Fruit fly (Drosophila melanogaster): Measurements from ENCODE around the gene CG3618.
A peak's percentile ranks its signal among the peaks of the same experiment; 100 is the strongest.

The CG3618 gene

dm6 chr3L:20837831-20838301, 22.0 kb upstream of the CG3618 start (continued):
- TF ChIP-seq Ravus (GFP tag; IDR thresholded peaks at IDR 0.05) (no peak), CG7987 (GFP tag; optimal IDR thresholded peaks at IDR 0.05) (no peak), CG10543 (GFP tag; optimal IDR thresholded peaks at IDR 0.05) (peak; percentile 38), gem (tag; optimal IDR thresholded peaks at IDR 0.05) (no peak), HLH4C (GFP tag; IDR thresholded peaks at IDR 0.05; ENCODE audit: partially characterized antibody) (no peak), dpn (GFP tag; optimal IDR thresholded peaks at IDR 0.05) (no peak), CkIIα-i1 (GFP tag; IDR thresholded peaks at IDR 0.05) (no peak), Rx (GFP tag; IDR thresholded peaks at IDR 0.05) (no peak), C15 (GFP tag; IDR thresholded peaks at IDR 0.05) (no peak), CG3995 (GFP tag; optimal IDR thresholded peaks at IDR 0.05) (no peak), gt (GFP tag; IDR thresholded peaks at IDR 0.05) (no peak), CG9437 (GFP tag; optimal IDR thresholded peaks at IDR 0.05) (peak; percentile 29), sc (optimal IDR thresholded peaks at IDR 0.05) (no peak), sc (GFP tag; optimal IDR thresholded peaks at IDR 0.05) (no peak), CG17568 (GFP tag; optimal IDR thresholded peaks at IDR 0.05) (no peak), CG18599 (GFP tag; optimal IDR thresholded peaks at IDR 0.05) (peak; percentile 17), Vsx1 (GFP tag; optimal IDR thresholded peaks at IDR 0.05) (peak; percentile 24), NFAT (GFP tag; IDR thresholded peaks at IDR 0.05) (peak; percentile 14; the same call in 1 of the 2 replicates), Atf-2 (GFP tag; optimal IDR thresholded peaks at IDR 0.05) (no peak), cato (GFP tag; optimal IDR thresholded peaks at IDR 0.05; ENCODE audit: borderline replicate concordance) (no peak), Deaf1 (tag; optimal IDR thresholded peaks at IDR 0.05) (peak; percentile 70), CG15696 (tag; optimal IDR thresholded peaks at IDR 0.05) (no peak), kay (GFP tag; optimal IDR thresholded peaks at IDR 0.05) (no peak), en (GFP tag; optimal IDR thresholded peaks at IDR 0.05) (no peak), CG3847 (GFP tag; IDR thresholded peaks at IDR 0.05) (no peak), CG12299 (tag; optimal IDR thresholded peaks at IDR 0.05) (no peak), slbo (GFP tag; IDR thresholded peaks at IDR 0.05) (no peak), exex (tag; optimal IDR thresholded peaks at IDR 0.05) (peak; percentile 66), pfk (GFP tag; optimal IDR thresholded peaks at IDR 0.05) (no peak), al (GFP tag; IDR thresholded peaks at IDR 0.05) (no peak), Meics (GFP tag; optimal IDR thresholded peaks at IDR 0.05) (no peak), bbx (GFP tag; IDR thresholded peaks at IDR 0.05; ENCODE audit: partially characterized antibody) (no peak), fd102C (GFP tag; optimal IDR thresholded peaks at IDR 0.05) (no peak), ap (GFP tag; IDR thresholded peaks at IDR 0.05) (no peak), CG8290 (GFP tag; optimal IDR thresholded peaks at IDR 0.05) (no peak), CG8290 (tag; optimal IDR thresholded peaks at IDR 0.05) (peak in 1 of 2 experiments; percentile 1), CG4328 (GFP tag; optimal IDR thresholded peaks at IDR 0.05) (no peak), CG32772 (GFP tag; IDR thresholded peaks at IDR 0.05) (no peak), zfh1 (GFP tag; IDR thresholded peaks at IDR 0.05) (no peak), Pdp1 (GFP tag; optimal IDR thresholded peaks at IDR 0.05) (peak in 1 of 2 experiments; percentile 89), az2 (GFP tag; optimal IDR thresholded peaks at IDR 0.05) (no peak), sim (GFP tag; IDR thresholded peaks at IDR 0.05) (no peak), Spps (tag; optimal IDR thresholded peaks at IDR 0.05) (no peak)

All from whole organism, embryonic.